Worm (Caenorhabditis elegans): ENCODE data around the gene srx-6.

- TF ChIP-seq lag-1 (GFP tag; IDR thresholded peaks at IDR 0.05) (no peak), Y53G8AR.9 (GFP tag; conservative IDR thresholded peaks at IDR 0.05) (no peak), Y53F4B.3 (GFP tag; IDR thresholded peaks at IDR 0.05) (no peak), B0336.3 (GFP tag; IDR thresholded peaks at IDR 0.05) (no peak), hmg-1.2 (GFP tag; IDR thresholded peaks at IDR 0.05) (no peak), K12H6.12 (tag; optimal IDR thresholded peaks at IDR 0.05) (no peak), repo-1 (tag; optimal IDR thresholded peaks at IDR 0.05) (no peak), unc-62 (GFP tag; optimal IDR thresholded peaks at IDR 0.05) (no peak), hmg-20 (GFP tag; IDR thresholded peaks at IDR 0.05) (no peak), let-607 (tag; optimal IDR thresholded peaks at IDR 0.05) (no peak), madf-8 (GFP tag; conservative IDR thresholded peaks at IDR 0.05) (no peak)
These were observed 44.0 kb upstream of the srx-6 start, which contains the start of gene C03G6.6 for ce11 chrV:7357132-7357531.

All from whole organism, young adult.